Worm (Caenorhabditis elegans): Measurements from ENCODE around the gene C55C3.4.

The C55C3.4 gene

DNA sequence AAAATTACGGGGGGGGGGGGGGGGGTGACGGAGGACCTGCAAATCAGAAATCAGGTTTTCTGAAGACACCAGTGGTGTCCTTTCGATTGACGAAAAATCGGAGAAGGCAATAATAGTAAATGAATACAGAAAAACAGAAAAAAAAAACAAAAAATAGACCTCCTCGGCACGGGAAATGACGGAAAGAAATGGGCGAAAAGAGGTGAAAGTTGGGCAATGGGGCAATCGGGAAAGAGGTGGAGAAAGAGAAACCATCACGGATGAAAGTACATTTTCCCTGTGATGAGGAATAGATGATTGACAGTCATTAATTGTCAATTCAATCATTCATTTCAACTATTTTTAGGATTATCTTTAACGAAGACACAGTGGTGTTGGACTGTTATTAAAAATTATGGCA lies 26.0 kb upstream of the C55C3.4 start:
- peak; percentile 99 for TF ChIP-seq blmp-1 (tag; optimal IDR thresholded peaks at IDR 0.05)
- TF ChIP-seq ztf-4 (tag; optimal IDR thresholded peaks at IDR 0.05) = no peak
- TF ChIP-seq nhr-85 (tag) = peak; percentile 58

DNA sequence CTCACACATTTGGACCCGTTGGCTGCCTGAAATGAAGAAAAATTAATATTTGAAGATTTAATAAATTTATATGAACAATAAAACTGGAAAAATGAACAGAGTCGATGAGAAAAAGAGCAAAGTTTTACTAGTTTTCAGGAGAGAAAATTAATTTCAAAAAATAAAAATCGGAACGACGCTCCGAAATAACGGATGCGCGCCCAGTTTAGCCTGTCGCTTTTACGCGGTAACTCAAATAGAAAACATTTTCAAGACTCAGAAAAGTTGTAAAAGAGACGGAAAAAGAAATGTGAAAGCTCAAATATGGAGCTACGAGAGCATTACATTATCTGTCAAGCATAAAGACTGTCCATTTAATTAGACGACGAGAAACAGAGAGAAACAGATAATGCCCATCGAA lies 25.5 kb upstream of the C55C3.4 start, which contains the start of the genes C55C3.73 and perm-5:
C55C3.73 (minus strand) TSS at position 9 of the 400 bp plus-strand sequence.
perm-5 (minus strand) TSS at position 26 of the 400 bp plus-strand sequence.
- TF ChIP-seq pqm-1 (tag; optimal IDR thresholded peaks at IDR 0.05) (no peak), C16A3.4 (tag; optimal IDR thresholded peaks at IDR 0.05) (no peak), efl-1 (optimal IDR thresholded peaks at IDR 0.05) (peak in 1 of 2 experiments; percentile 2), efl-1 (GFP tag; optimal IDR thresholded peaks at IDR 0.05 in 1 of 2) (no peak)

DNA sequence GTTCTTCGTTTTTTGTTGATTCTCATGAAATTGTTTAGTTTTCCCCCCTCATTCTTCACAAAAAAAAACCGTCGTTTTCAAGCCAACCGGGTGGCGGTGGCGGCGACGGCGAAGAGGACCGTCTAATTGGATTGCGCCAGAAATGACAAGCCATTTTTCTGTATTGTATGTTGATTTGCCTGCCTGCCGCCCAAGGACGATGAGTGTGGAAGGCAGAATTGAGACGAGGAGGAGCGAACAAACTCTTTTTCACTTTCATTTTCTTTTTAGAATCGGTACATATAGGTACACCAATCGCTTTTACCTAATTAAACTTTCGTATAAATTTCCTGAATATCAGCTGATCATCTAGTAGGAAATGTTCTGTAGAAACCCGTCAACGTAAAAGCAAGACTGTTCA lies 23.7 kb upstream of the C55C3.4 start:
- TF ChIP-seq fkh-10 (GFP tag; optimal IDR thresholded peaks at IDR 0.05) = no peak
- peak; percentile 62 for TF ChIP-seq blmp-1 (tag; optimal IDR thresholded peaks at IDR 0.05)
- TF ChIP-seq Y116A8C.19 (tag; optimal IDR thresholded peaks at IDR 0.05; ENCODE audit: borderline replicate concordance) = no peak
- no peak for TF ChIP-seq pqm-1 (tag; optimal IDR thresholded peaks at IDR 0.05)
- peak; percentile 44 for TF ChIP-seq lin-14 (GFP tag; optimal IDR thresholded peaks at IDR 0.05)
- TF ChIP-seq dpl-1 (GFP tag; optimal IDR thresholded peaks at IDR 0.05) = no peak
- no peak for TF ChIP-seq fkh-4 (tag; optimal IDR thresholded peaks at IDR 0.05; ENCODE audit: borderline replicate concordance)
- TF ChIP-seq nhr-90 (tag; optimal IDR thresholded peaks at IDR 0.05; ENCODE audit: poor library complexity) = no peak
- no peak for TF ChIP-seq nhr-28 (tag; optimal IDR thresholded peaks at IDR 0.05)
- peak; percentile 82 for TF ChIP-seq nhr-85 (tag)

DNA sequence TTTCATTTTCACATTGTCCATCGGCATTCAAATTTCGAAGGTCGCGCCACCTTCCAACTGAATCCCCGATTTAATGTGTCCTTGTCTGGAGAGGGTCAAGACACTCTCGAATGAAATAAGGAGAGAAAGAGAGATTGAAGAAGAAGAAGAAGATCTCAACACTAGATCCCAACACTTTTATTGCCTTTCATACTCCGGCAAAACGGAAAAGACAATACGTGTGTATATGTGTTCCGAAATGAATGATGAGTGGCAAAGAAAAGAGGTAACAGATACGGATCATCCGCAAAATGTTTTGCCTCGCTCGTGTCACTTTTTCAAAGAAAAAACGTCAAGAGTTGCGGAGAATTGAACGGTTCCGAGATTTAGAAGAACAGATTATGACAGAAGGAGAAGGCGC lies 22.4 kb upstream of the C55C3.4 start:
- TF ChIP-seq pag-3 (tag; optimal IDR thresholded peaks at IDR 0.05; ENCODE audit: borderline replicate concordance, insufficient read depth) = no peak
- no peak for TF ChIP-seq ztf-11 (tag; optimal IDR thresholded peaks at IDR 0.05)
- TF ChIP-seq mep-1 (tag; optimal IDR thresholded peaks at IDR 0.05) = peak; percentile 64
- no peak for TF ChIP-seq elt-3 (tag; optimal IDR thresholded peaks at IDR 0.05)
- TF ChIP-seq nhr-28 (tag; optimal IDR thresholded peaks at IDR 0.05) = no peak
- TF ChIP-seq nhr-85 (tag) = peak; percentile 65
- TF ChIP-seq hpl-2 (GFP tag; optimal IDR thresholded peaks at IDR 0.05) = no peak
- no peak for TF ChIP-seq irx-1 (tag; optimal IDR thresholded peaks at IDR 0.05)
- TF ChIP-seq nhr-77 (tag; optimal IDR thresholded peaks at IDR 0.05) = no peak
- TF ChIP-seq dpl-1 (GFP tag; optimal IDR thresholded peaks at IDR 0.05) = no peak
- TF ChIP-seq tlp-1 (tag; optimal IDR thresholded peaks at IDR 0.05) = no peak
- no peak for TF ChIP-seq unc-62 (GFP tag; optimal IDR thresholded peaks at IDR 0.05)
- no peak for TF ChIP-seq F16B12.6 (tag; optimal IDR thresholded peaks at IDR 0.05)
- no peak for TF ChIP-seq skn-1 (tag; optimal IDR thresholded peaks at IDR 0.05)
- TF ChIP-seq zag-1 (tag; optimal IDR thresholded peaks at IDR 0.05) = no peak
- TF ChIP-seq unc-98 (GFP tag; IDR thresholded peaks at IDR 0.05) = no peak
- TF ChIP-seq dsc-1 (tag; optimal IDR thresholded peaks at IDR 0.05) = no peak
- peak; percentile 79 for TF ChIP-seq blmp-1 (tag; optimal IDR thresholded peaks at IDR 0.05)
- TF ChIP-seq nhr-20 (tag; optimal IDR thresholded peaks at IDR 0.05) = no peak
- no peak for TF ChIP-seq fkh-10 (GFP tag; optimal IDR thresholded peaks at IDR 0.05)
- TF ChIP-seq unc-30 (tag; optimal IDR thresholded peaks at IDR 0.05) = no peak

DNA sequence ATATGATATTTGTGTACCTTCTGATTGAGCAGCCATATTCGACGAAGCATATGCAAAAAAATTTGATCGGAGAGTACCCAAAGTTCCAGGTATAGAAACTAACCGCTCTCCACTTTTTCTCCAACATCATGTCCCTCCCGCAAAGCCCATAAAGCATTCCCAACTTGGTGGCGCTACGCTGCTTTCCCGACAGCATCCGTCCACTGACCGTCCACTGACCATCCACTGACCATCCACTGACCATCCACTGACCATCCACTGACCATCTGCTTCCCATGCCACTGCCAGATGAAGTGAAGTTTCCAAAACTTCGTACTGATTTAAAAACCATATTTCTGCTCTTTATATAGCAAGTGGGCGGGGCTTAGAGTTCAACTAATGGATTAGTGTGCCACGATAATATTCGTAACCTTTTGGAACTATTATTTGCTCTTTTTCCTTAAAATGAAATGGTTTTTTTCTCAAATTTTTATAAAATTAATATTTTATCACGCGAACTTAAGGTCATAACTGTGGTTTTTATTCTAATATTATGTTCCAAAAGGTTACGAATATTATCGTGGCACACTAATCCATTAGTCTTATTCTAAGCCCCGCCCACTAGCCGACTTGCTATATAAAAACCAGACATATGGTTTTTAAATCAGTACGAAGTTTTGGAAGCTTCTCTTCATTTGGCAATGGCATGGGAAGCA lies 12.6 kb upstream of the C55C3.4 start, which contains the start of gene C55C3.8:
C55C3.8 (plus strand) TSS at position 645 of the 695 bp plus-strand sequence.
- TF ChIP-seq ceh-90 (tag; optimal IDR thresholded peaks at IDR 0.05) (no peak), C34B4.2 (tag; optimal IDR thresholded peaks at IDR 0.05) (no peak), elt-3 (tag; optimal IDR thresholded peaks at IDR 0.05) (no peak)

DNA sequence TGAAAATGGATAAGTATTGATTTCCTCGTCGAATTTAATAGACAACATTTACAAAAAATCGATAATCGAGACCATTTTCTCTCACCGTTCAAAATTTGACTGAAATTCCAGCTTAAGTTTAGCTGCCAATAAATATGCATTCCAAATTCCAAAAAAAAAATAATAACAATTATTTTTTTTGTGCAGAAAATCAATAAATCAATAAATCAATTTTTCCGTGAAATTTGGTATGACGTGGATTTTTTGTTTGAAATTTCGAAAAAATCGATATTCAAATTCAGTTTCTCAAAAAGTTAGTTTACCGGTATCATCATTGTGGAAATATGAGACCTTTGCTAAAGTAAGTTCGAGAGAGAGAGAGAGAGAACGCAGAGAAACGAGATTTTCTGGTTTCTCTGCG lies 7.1 kb upstream of the C55C3.4 start, which contains the start of gene C55C3.3:
C55C3.3 (plus strand) TSS at position 274 of the 400 bp plus-strand sequence.
- TF ChIP-seq fkh-4 (tag; optimal IDR thresholded peaks at IDR 0.05; ENCODE audit: borderline replicate concordance) = no peak
- TF ChIP-seq ceh-63 (GFP tag; optimal IDR thresholded peaks at IDR 0.05) = no peak
- TF ChIP-seq grh-1 (GFP tag; IDR thresholded peaks at IDR 0.05) = no peak
- TF ChIP-seq lsy-2 (tag; optimal IDR thresholded peaks at IDR 0.05) = no peak
- no peak for TF ChIP-seq mep-1 (tag; optimal IDR thresholded peaks at IDR 0.05)
- no peak for TF ChIP-seq irx-1 (tag; optimal IDR thresholded peaks at IDR 0.05)
- no peak for TF ChIP-seq sup-37 (GFP tag; optimal IDR thresholded peaks at IDR 0.05)

Measured in whole organism, L1 larva.